Worm (Caenorhabditis elegans) whole organism, L3 larva: ENCODE measurements around the gene clec-60.

Experiments used
- aly-2 ChIP-seq: fragments of 150-350 bp; optimal IDR thresholded peaks from 2 replicates; lab custom pipeline; 2014; ENCODE audit warnings: missing biosample characterization, missing genetic modification characterization
- ama-1 ChIP-seq: fragments of 150-350 bp; optimal IDR thresholded peaks from 2 replicates; lab custom pipeline; 2018
- ceh-28 ChIP-seq: fragments of 150-350 bp; optimal IDR thresholded peaks from 2 replicates; lab custom pipeline; 2014; ENCODE audit warnings: missing biosample characterization, missing genetic modification reagents, missing genetic modification characterization
- ceh-9 ChIP-seq: sonication (generic microtip); optimal IDR thresholded peaks from 2 replicates; lab custom pipeline; 2018; ENCODE audit warnings: missing biosample characterization, missing genetic modification characterization
- daf-12 ChIP-seq: fragments of 150-350 bp; optimal IDR thresholded peaks from 2 replicates; lab custom pipeline; 2014; ENCODE audit warnings: missing biosample characterization, missing genetic modification reagents, missing genetic modification characterization
- elt-1 ChIP-seq: fragments of 150-350 bp; optimal IDR thresholded peaks from 2 replicates; lab custom pipeline; 2014; ENCODE audit warnings: missing biosample characterization, missing genetic modification characterization
- elt-2 ChIP-seq: sonication (generic microtip); optimal IDR thresholded peaks from 2 replicates; lab custom pipeline; 2016; ENCODE audit warnings: missing genetic modification reagents, mild to moderate bottlenecking, missing genetic modification characterization, missing compliant biosample characterization
- elt-3 ChIP-seq, 3 experiments: fragments of 150-350 bp in 1 of 3; sonication (generic microtip) in 2 of 3; optimal IDR thresholded peaks; 2 replicates in 2 of 3; 4 replicates in 1 of 3; lab custom pipeline; 2014 to 2017; ENCODE audit warnings: missing biosample characterization in 3 of 3, missing genetic modification characterization in 3 of 3
- fkh-10 ChIP-seq: sonication (generic microtip); optimal IDR thresholded peaks from 2 replicates; lab custom pipeline; 2017; ENCODE audit warnings: missing biosample characterization, missing genetic modification reagents, missing genetic modification characterization
- hmg-11 ChIP-seq: sonication (generic microtip); optimal IDR thresholded peaks from 2 replicates; lab custom pipeline; 2016; ENCODE audit warnings: missing genetic modification characterization, missing compliant biosample characterization
- jun-1 ChIP-seq: fragments of 150-350 bp; optimal IDR thresholded peaks from 2 replicates; lab custom pipeline; 2014; ENCODE audit warnings: missing biosample characterization, missing genetic modification reagents, missing genetic modification characterization
- lin-39 ChIP-seq: fragments of 150-350 bp; optimal IDR thresholded peaks from 2 replicates; lab custom pipeline; 2018; ENCODE audit warnings: missing biosample characterization, missing genetic modification reagents, missing genetic modification characterization
- mdl-1 ChIP-seq: fragments of 150-350 bp; optimal IDR thresholded peaks from 2 replicates; lab custom pipeline; 2014; ENCODE audit warnings: missing biosample characterization, missing genetic modification characterization
- nfya-1 ChIP-seq: sonication (generic microtip); optimal IDR thresholded peaks from 2 replicates; lab custom pipeline; 2017; ENCODE audit warnings: missing genetic modification characterization, mild to moderate bottlenecking, missing compliant biosample characterization, antibody characterized with exemption, moderate library complexity; ENCODE audit not compliant: insufficient read depth
- nhr-11 ChIP-seq: fragments of 150-350 bp; optimal IDR thresholded peaks from 2 replicates; lab custom pipeline; 2014; ENCODE audit warnings: missing biosample characterization, missing genetic modification characterization
- nhr-12 ChIP-seq: fragments of 150-350 bp; optimal IDR thresholded peaks from 2 replicates; lab custom pipeline; 2014; ENCODE audit warnings: missing biosample characterization, missing genetic modification characterization
- nhr-23 ChIP-seq: fragments of 150-350 bp; optimal IDR thresholded peaks from 2 replicates; lab custom pipeline; 2014; ENCODE audit warnings: missing biosample characterization, missing genetic modification reagents, missing genetic modification characterization
- nhr-237 ChIP-seq: fragments of 150-350 bp; optimal IDR thresholded peaks from 2 replicates; lab custom pipeline; 2014; ENCODE audit warnings: missing biosample characterization, missing genetic modification characterization
- nhr-25 ChIP-seq: sonication (generic microtip); optimal IDR thresholded peaks from 2 replicates; lab custom pipeline; 2017; ENCODE audit warnings: missing biosample characterization, missing genetic modification characterization
- nhr-28 ChIP-seq: fragments of 150-350 bp; optimal IDR thresholded peaks from 2 replicates; lab custom pipeline; 2014; ENCODE audit warnings: missing biosample characterization, missing genetic modification characterization
- nhr-43 ChIP-seq: sonication (generic microtip); optimal IDR thresholded peaks from 2 replicates; lab custom pipeline; 2016; ENCODE audit warnings: mild to moderate bottlenecking, missing genetic modification characterization, missing compliant biosample characterization; ENCODE audit not compliant: poor library complexity, severe bottlenecking
- pha-4 ChIP-seq: fragments of 150-350 bp; optimal IDR thresholded peaks from 2 replicates; lab custom pipeline; 2014; ENCODE audit warnings: missing biosample characterization, missing genetic modification reagents, missing genetic modification characterization
- pqm-1 ChIP-seq: fragments of 150-350 bp; optimal IDR thresholded peaks from 2 replicates; lab custom pipeline; 2017; ENCODE audit warnings: missing biosample characterization, missing genetic modification characterization, inconsistent platforms
- sea-2 ChIP-seq: fragments of 150-350 bp; sonication (generic microtip); optimal IDR thresholded peaks from 4 replicates; lab custom pipeline; 2014; ENCODE audit warnings: missing biosample characterization, missing genetic modification reagents, missing genetic modification characterization
- snpc-4 ChIP-seq: fragments of 150-350 bp; optimal IDR thresholded peaks from 2 replicates; lab custom pipeline; 2014; ENCODE audit warnings: missing biosample characterization, missing genetic modification characterization
- tbx-2 ChIP-seq: sonication (generic microtip); optimal IDR thresholded peaks from 2 replicates; lab custom pipeline; 2016; ENCODE audit warnings: mild to moderate bottlenecking, missing genetic modification characterization, missing compliant biosample characterization
- unc-62 ChIP-seq: fragments of 150-350 bp; sonication (generic microtip); optimal IDR thresholded peaks from 4 replicates; lab custom pipeline; 2014; ENCODE audit warnings: missing biosample characterization, missing genetic modification reagents, missing genetic modification characterization
- zag-1 ChIP-seq: fragments of 150-350 bp; optimal IDR thresholded peaks from 2 replicates; lab custom pipeline; 2014; ENCODE audit warnings: missing biosample characterization, missing genetic modification characterization
- ztf-11 ChIP-seq: fragments of 150-350 bp; optimal IDR thresholded peaks from 2 replicates; lab custom pipeline; 2014; ENCODE audit warnings: missing biosample characterization, missing genetic modification characterization
- ztf-4 ChIP-seq: fragments of 150-350 bp; optimal IDR thresholded peaks from 2 replicates; lab custom pipeline; 2014; ENCODE audit warnings: missing biosample characterization, missing genetic modification characterization

clec-60 gene

DNA sequence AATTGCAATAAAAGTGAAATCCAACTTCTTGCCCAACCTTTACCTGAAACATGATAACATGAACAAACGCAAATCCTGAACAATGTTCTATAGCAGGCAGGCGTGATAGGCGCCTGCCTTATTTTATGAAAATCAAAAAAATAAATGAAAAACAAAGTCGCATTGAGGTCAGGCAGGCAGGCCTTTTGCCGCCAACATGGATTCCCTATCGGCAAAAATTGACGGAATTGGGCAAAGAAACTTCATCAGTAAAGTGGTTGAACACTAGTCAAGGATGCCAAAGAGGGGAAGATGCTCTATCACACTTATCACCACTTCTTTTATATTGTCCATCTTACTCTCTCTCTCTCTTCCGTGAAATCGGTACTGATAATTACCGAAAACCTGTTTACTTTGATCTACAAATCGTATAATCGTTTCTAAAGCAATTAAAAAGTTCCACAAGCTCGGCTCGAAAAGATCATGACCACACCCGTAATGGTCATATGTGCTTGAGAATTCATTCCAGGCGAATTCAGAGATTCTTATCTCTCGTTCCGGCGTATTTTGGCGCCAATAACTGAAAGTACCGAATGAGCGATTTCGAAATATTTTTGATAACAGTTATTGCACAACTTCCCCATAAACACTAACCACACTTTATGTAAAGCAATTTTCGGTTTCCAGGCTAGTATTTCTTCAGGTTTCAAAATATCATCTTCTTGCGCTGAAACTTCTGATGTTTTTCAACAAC, at the start of gene clec-60, which contains the start of gene ZK666.11:
clec-60 (minus strand) TSS at position 51 of the 733 bp plus-strand sequence.
ZK666.11 (plus strand) TSS at position 699 of the 733 bp plus-strand sequence.
- TF ChIP-seq pqm-1 (tag; lab: Kevin White, UChicago) (peak; percentile 36), lin-39 (tag; lab: Kevin White, UChicago) (no peak), elt-2 (tag; lab: Kevin White, UChicago) (peak; percentile 57), jun-1 (tag; lab: Kevin White, UChicago) (peak; percentile 7), sea-2 (GFP tag; lab: Kevin White, UChicago) (no peak)

DNA sequence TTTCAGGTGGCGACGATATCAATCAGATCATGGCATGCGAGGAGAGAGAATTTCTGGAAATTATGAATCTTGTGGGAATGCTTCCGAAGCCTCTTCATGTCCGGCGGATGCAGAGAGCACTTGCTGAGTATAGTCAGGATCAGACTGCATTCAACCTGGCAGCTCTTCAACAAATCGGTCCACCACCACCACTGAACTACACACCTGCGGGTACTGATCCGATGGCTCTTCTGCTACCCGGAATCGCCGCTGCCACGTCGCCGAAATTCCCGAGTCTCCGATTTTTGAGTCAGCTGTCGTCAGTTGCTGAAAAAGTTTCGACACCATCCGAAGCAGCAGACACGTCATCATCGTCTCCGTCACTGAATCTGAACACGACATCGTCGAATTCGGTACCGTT, 49.2 kb upstream of the clec-60 start:
- TF ChIP-seq pha-4 (tag; lab: Kevin White, UChicago): no peak
- TF ChIP-seq ztf-4 (tag; lab: Kevin White, UChicago): no peak
- no peak for TF ChIP-seq nhr-43
- no peak for TF ChIP-seq fkh-10 (GFP tag; lab: Kevin White, UChicago)
- no peak for TF ChIP-seq ceh-28 (tag; lab: Kevin White, UChicago)
- no peak for TF ChIP-seq elt-1 (tag; lab: Kevin White, UChicago)
- no peak for TF ChIP-seq daf-12 (tag; lab: Kevin White, UChicago)
- no peak for TF ChIP-seq zag-1
- no peak for TF ChIP-seq sea-2 (GFP tag; lab: Kevin White, UChicago)
- no peak for TF ChIP-seq ceh-9
- TF ChIP-seq ama-1 (lab: Kevin White, UChicago): no peak
- no peak for TF ChIP-seq aly-2 (tag; lab: Kevin White, UChicago)
- no peak for TF ChIP-seq tbx-2 (tag; lab: Kevin White, UChicago)
- no peak for TF ChIP-seq ztf-11
- no peak for TF ChIP-seq nhr-28 (tag; lab: Kevin White, UChicago)
- no peak for TF ChIP-seq nhr-12 (tag; lab: Kevin White, UChicago)

DNA sequence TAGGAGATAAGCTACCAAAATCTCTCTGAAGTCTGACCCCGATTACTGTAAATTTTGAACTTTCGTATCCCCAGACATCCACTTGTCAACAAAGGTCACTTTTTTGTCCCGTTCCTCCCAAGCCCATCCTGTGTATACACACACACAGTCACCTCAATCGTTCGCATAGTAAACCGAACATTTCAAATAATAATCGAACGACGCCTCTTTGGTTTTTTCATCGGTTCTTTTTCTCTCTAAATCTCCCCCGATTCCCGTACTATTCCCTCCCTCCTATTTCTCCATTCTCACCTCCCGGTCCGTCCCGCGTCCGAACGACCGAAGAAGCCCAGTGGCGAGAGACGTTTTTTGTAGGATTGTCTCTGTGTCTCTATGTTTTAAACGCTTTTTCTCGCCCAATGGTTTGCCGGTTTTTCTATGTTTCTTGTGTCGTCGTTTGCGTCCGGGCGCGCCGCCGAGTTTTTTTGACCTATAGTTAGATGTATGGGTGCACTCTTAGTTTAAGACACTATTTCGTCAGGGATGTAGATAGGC, 47.6 kb upstream of the clec-60 start:
- no peak for TF ChIP-seq sea-2 (GFP tag; lab: Kevin White, UChicago)
- no peak for TF ChIP-seq nhr-237 (tag; lab: Kevin White, UChicago)
- peak; percentile 56 for TF ChIP-seq hmg-11 (tag; lab: Kevin White, UChicago)
- peak; percentile 89 for TF ChIP-seq pha-4 (tag; lab: Kevin White, UChicago)
- TF ChIP-seq tbx-2 (tag; lab: Kevin White, UChicago): peak; percentile 29
- TF ChIP-seq zag-1: no peak

DNA sequence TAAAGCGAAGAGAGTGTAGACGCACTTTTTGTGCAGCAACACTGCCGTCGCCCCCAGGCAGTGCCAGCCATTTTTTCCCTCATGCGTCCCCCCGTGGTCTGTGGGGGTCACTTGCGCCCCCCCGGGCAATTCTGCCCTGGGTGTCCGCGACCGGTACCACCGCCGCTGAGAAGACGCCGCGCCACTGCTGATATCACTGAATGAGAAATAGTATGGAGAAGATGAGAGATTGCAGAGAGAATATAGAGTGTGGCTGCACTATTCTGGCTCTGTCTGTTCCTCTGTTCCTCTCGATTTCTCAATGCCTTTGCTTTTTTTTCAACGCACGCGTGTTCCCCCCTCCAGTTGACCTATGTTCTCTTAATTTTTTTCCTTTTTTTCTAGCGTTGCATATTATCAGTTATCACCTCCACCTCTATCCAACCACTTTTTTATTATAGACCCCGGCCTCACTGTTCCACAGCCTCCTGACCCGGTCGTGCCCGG, 46.0 kb upstream of the clec-60 start, which contains the start of gene mab-10:
mab-10 (plus strand) TSS at position 436 of the 486 bp plus-strand sequence.
- TF ChIP-seq lin-39 (tag; lab: Kevin White, UChicago) (peak; percentile 77), nhr-11 (tag; lab: Kevin White, UChicago) (no peak), hmg-11 (tag; lab: Kevin White, UChicago) (peak; percentile 87), mdl-1 (tag; lab: Kevin White, UChicago) (peak; percentile 9), daf-12 (tag; lab: Kevin White, UChicago) (no peak), nfya-1 (tag; lab: Kevin White, UChicago) (peak; percentile 50), elt-2 (tag; lab: Kevin White, UChicago) (peak; percentile 52), pha-4 (tag; lab: Kevin White, UChicago) (peak; percentile 22), tbx-2 (tag; lab: Kevin White, UChicago) (peak; percentile 23), nhr-25 (peak; percentile 6), elt-3 (tag; optimal IDR thresholded peaks at IDR 0.05; lab: Kevin White, UChicago) (peak in 1 of 3 experiments; percentile 34)

DNA sequence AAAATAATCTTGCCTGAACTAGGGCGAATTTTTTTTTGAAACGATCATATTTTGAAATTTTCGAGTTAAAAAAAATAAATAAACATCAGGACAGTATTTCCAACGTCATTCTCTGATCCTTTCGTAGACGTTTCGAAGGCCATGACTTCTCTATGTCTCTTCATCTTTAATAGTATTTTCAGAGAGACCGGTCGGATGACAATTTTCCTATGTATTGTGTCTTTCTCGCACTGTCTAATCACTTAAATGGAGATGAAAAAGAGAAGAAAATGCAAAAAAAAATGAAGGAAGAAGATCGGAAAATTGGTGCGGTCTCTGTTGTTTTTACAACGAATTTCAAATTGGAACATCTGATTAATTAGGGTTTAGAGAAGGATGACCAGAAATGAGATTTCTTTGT, 43.5 kb upstream of the clec-60 start:
- TF ChIP-seq unc-62 (GFP tag; lab: Kevin White, UChicago) (no peak), snpc-4 (tag; lab: Kevin White, UChicago) (no peak), nhr-28 (tag; lab: Kevin White, UChicago) (no peak), nhr-23 (peak; percentile 4), nhr-25 (peak; percentile 28), ceh-28 (tag; lab: Kevin White, UChicago) (no peak)
